Worm (Caenorhabditis elegans) whole organism, L2 larva: ENCODE measurements around the gene R02E4.3.

Experiments used
- F13H6.1 ChIP-seq: sonication (generic microtip); optimal IDR thresholded peaks from 2 replicates; lab custom pipeline; 2016; ENCODE audit warnings: missing genetic modification characterization, missing compliant biosample characterization
- Y55F3AM.14 ChIP-seq: fragments of 200-800 bp; sonication (Bioruptor generic); optimal IDR thresholded peaks from 2 replicates; lab custom pipeline; 2018; ENCODE audit warnings: mild to moderate bottlenecking, missing genetic modification characterization, missing compliant biosample characterization
- ZK546.5 ChIP-seq: sonication (generic microtip); optimal IDR thresholded peaks from 2 replicates; lab custom pipeline; 2017; ENCODE audit warnings: missing biosample characterization, missing genetic modification characterization
- alr-1 ChIP-seq: fragments of 150-350 bp; optimal IDR thresholded peaks from 2 replicates; lab custom pipeline; 2014; ENCODE audit warnings: missing biosample characterization, missing genetic modification characterization
- blmp-1 ChIP-seq: sonication (generic microtip); optimal IDR thresholded peaks from 2 replicates; lab custom pipeline; 2017; ENCODE audit warnings: missing genetic modification characterization, mild to moderate bottlenecking, missing compliant biosample characterization, antibody characterized with exemption, moderate library complexity; ENCODE audit not compliant: insufficient read depth
- ceh-16 ChIP-seq: fragments of 150-350 bp; optimal IDR thresholded peaks from 2 replicates; lab custom pipeline; 2014; ENCODE audit warnings: missing biosample characterization, missing genetic modification characterization
- crh-2 ChIP-seq: sonication (generic microtip); optimal IDR thresholded peaks from 2 replicates; lab custom pipeline; 2017; ENCODE audit warnings: missing biosample characterization, missing genetic modification characterization
- dmd-4 ChIP-seq: sonication (generic microtip); optimal IDR thresholded peaks from 2 replicates; lab custom pipeline; 2017; ENCODE audit warnings: missing biosample characterization, missing genetic modification characterization
- egl-27 ChIP-seq: sonication (generic microtip); optimal IDR thresholded peaks from 3 replicates; lab custom pipeline; 2017; ENCODE audit warnings: missing biosample characterization, missing genetic modification reagents, missing genetic modification characterization
- fos-1 ChIP-seq: fragments of 150-350 bp; optimal IDR thresholded peaks from 2 replicates; lab custom pipeline; 2014; ENCODE audit warnings: missing biosample characterization, missing genetic modification characterization
- gmeb-1 ChIP-seq: fragments of 150-350 bp; optimal IDR thresholded peaks from 2 replicates; lab custom pipeline; 2014; ENCODE audit warnings: missing biosample characterization, missing genetic modification characterization
- lin-11 ChIP-seq: fragments of 150-350 bp; sonication (generic microtip); optimal IDR thresholded peaks from 2 replicates; lab custom pipeline; 2014; ENCODE audit warnings: missing biosample characterization, missing genetic modification characterization, inconsistent platforms, mixed read lengths
- lin-13 ChIP-seq: fragments of 150-350 bp; optimal IDR thresholded peaks from 2 replicates; lab custom pipeline; 2014; ENCODE audit warnings: missing biosample characterization, missing genetic modification reagents, missing genetic modification characterization
- lin-39 ChIP-seq: fragments of 150-350 bp; optimal IDR thresholded peaks from 2 replicates; lab custom pipeline; 2014; ENCODE audit warnings: missing biosample characterization, missing genetic modification reagents, missing genetic modification characterization
- lsy-2 ChIP-seq, 2 experiments: fragments of 150-350 bp in 1 of 2; sonication (generic microtip) in 1 of 2; optimal IDR thresholded peaks; 2 replicates each; lab custom pipeline; 2014 to 2017; ENCODE audit warnings: missing biosample characterization in 2 of 2, missing genetic modification characterization in 2 of 2
- mdl-1 ChIP-seq, 2 experiments: fragments of 150-350 bp in 1 of 2; sonication (generic microtip) in 1 of 2; optimal IDR thresholded peaks; 2 replicates each; lab custom pipeline; 2017; ENCODE audit warnings: missing biosample characterization in 2 of 2, missing genetic modification characterization in 2 of 2
- nhr-11 ChIP-seq: fragments of 150-350 bp; optimal IDR thresholded peaks from 2 replicates; lab custom pipeline; 2014; ENCODE audit warnings: missing biosample characterization, missing genetic modification characterization
- nhr-12 ChIP-seq: fragments of 150-350 bp; optimal IDR thresholded peaks from 2 replicates; lab custom pipeline; 2014; ENCODE audit warnings: missing biosample characterization, missing genetic modification characterization
- nhr-129 ChIP-seq: fragments of 150-350 bp; optimal IDR thresholded peaks from 2 replicates; lab custom pipeline; 2014; ENCODE audit warnings: missing biosample characterization, missing genetic modification characterization
- nhr-21 ChIP-seq: fragments of 150-350 bp; optimal IDR thresholded peaks from 2 replicates; lab custom pipeline; 2014; ENCODE audit warnings: missing biosample characterization, missing genetic modification characterization
- nhr-23 ChIP-seq: fragments of 150-350 bp; optimal IDR thresholded peaks from 2 replicates; lab custom pipeline; 2014; ENCODE audit warnings: missing biosample characterization, missing genetic modification reagents, missing genetic modification characterization
- nhr-25 ChIP-seq: fragments of 150-350 bp; sonication (generic microtip); optimal IDR thresholded peaks from 3 replicates; lab custom pipeline; 2014; ENCODE audit warnings: missing biosample characterization, missing genetic modification characterization
- nhr-6 ChIP-seq: fragments of 150-350 bp; optimal IDR thresholded peaks from 2 replicates; lab custom pipeline; 2014; ENCODE audit warnings: missing biosample characterization, missing genetic modification characterization
- nhr-77 ChIP-seq: fragments of 150-350 bp; optimal IDR thresholded peaks from 2 replicates; lab custom pipeline; 2014; ENCODE audit warnings: missing biosample characterization, missing genetic modification characterization
- peb-1 ChIP-seq: fragments of 150-350 bp; optimal IDR thresholded peaks from 2 replicates; lab custom pipeline; 2014; ENCODE audit warnings: missing biosample characterization, missing genetic modification characterization
- skn-1 ChIP-seq: sonication (generic microtip); optimal IDR thresholded peaks from 2 replicates; lab custom pipeline; 2017; ENCODE audit warnings: missing biosample characterization, missing genetic modification characterization
- sma-3 ChIP-seq: sonication (generic microtip); optimal IDR thresholded peaks from 2 replicates; lab custom pipeline; 2016; ENCODE audit warnings: missing genetic modification reagents, missing genetic modification characterization, missing compliant biosample characterization
- sma-9 ChIP-seq, 2 experiments: fragments of 150-350 bp in 1 of 2; sonication (generic microtip) in 1 of 2; optimal IDR thresholded peaks; 2 replicates each; lab custom pipeline; 2014 to 2016; ENCODE audit warnings: missing genetic modification characterization in 2 of 2, mild to moderate bottlenecking in 1 of 2, missing biosample characterization in 1 of 2, missing compliant biosample characterization in 1 of 2, missing genetic modification reagents in 1 of 2, moderate library complexity in 1 of 2
- snpc-4 ChIP-seq: fragments of 150-350 bp; optimal IDR thresholded peaks from 2 replicates; lab custom pipeline; 2014; ENCODE audit warnings: missing biosample characterization, missing genetic modification characterization
- unc-55 ChIP-seq: fragments of 150-350 bp; sonication (generic microtip); optimal IDR thresholded peaks from 3 replicates; lab custom pipeline; 2014; ENCODE audit warnings: missing biosample characterization, missing genetic modification reagents, missing genetic modification characterization
- unc-62 ChIP-seq: fragments of 150-350 bp; optimal IDR thresholded peaks from 2 replicates; lab custom pipeline; 2014; ENCODE audit warnings: missing biosample characterization, missing genetic modification reagents, missing genetic modification characterization
- zag-1 ChIP-seq: fragments of 150-350 bp; optimal IDR thresholded peaks from 2 replicates; lab custom pipeline; 2014; ENCODE audit warnings: missing biosample characterization, missing genetic modification characterization
- ztf-1 ChIP-seq: fragments of 200-800 bp; sonication (Bioruptor generic); conservative IDR thresholded peaks from 2 replicates; pipeline ENCODE4 v1.3.6; 2022; ENCODE audit warnings: missing genetic modification characterization, missing compliant biosample characterization
- ztf-11 ChIP-seq: sonication (generic microtip); optimal IDR thresholded peaks from 2 replicates; lab custom pipeline; 2017; ENCODE audit warnings: missing biosample characterization, missing genetic modification characterization
- ztf-4 ChIP-seq: fragments of 150-350 bp; optimal IDR thresholded peaks from 2 replicates; lab custom pipeline; 2014; ENCODE audit warnings: missing biosample characterization, missing genetic modification characterization

The R02E4.3 gene

DNA sequence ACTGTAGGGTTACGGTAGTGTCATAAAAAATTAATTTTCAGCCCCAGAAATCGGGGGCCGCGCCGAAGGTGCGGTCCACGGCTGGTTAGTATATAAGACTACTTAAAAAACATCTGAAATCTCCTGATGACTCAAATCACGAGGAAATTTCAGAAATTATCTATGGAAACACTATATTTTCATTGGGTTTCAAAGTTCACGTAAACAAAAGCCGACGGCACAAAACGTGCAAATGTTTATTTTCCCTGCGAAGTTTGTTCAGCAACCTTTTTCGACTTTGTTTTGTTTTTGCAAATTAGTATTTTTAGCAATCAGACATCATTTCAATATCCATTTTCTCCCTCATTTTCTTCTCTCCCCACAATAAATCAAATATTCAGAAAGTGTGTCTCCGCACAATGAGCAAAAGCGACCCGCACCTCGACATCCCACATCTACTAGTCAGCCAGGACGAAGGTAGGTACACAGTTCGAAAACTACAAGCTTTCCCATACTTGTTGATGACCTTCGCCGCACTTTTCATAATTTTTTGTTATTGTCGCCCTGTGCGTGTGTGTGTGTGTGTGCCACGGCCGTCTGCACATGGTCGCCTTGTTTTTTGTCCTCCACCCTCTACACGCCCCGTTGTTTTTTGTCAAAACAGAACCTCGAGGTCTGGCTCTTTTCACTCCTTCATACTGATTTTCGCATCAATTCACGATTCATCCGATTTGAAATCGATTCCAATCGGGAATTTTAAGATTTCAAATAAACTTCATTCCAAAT lies 34.8 kb upstream of the R02E4.3 start:
- no peak for TF ChIP-seq lin-39 (tag; lab: Kevin White, UChicago)
- no peak for TF ChIP-seq ceh-16 (tag; lab: Kevin White, UChicago)
- TF ChIP-seq peb-1 (tag; lab: Kevin White, UChicago) = no peak
- TF ChIP-seq snpc-4 (tag; lab: Kevin White, UChicago) = no peak
- TF ChIP-seq nhr-77 (tag; lab: Kevin White, UChicago) = no peak
- peak; percentile 41 for TF ChIP-seq nhr-129 (tag; lab: Kevin White, UChicago)
- TF ChIP-seq egl-27 (tag; lab: Kevin White, UChicago) = no peak
- TF ChIP-seq gmeb-1 = no peak

DNA sequence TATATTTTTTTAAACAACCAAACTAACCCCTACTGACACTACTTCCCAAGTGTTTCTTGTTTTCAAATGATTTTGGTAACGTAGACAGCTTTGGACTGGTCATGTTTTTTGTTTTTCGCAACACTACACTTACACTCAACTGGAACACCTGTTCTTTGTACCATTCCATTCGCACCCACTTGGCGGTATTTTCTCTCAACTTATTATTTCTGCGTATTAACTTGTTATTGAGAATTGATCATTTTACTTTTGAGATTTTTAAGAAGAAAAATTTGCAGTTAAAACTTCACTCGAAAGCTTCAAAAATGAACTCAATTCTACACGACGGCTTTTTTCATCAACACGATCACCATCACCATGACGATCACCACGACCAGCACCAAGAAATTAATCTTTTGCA lies 32.9 kb upstream of the R02E4.3 start, which contains the start of gene ZK470.2:
Gene ZK470.2, plus strand, starts transcription at position 301 of the 400 bp plus-strand sequence.
- TF ChIP-seq mdl-1 (tag; optimal IDR thresholded peaks at IDR 0.05; lab: Kevin White, UChicago) (no peak), ZK546.5 (no peak), ztf-1 (GFP tag; lab: Robert Waterston, UW) (no peak), nhr-129 (tag; lab: Kevin White, UChicago) (no peak), nhr-25 (no peak), ztf-4 (tag; lab: Kevin White, UChicago) (no peak), dmd-4 (tag; lab: Kevin White, UChicago) (no peak), lin-13 (GFP tag; lab: Kevin White, UChicago) (no peak)

DNA sequence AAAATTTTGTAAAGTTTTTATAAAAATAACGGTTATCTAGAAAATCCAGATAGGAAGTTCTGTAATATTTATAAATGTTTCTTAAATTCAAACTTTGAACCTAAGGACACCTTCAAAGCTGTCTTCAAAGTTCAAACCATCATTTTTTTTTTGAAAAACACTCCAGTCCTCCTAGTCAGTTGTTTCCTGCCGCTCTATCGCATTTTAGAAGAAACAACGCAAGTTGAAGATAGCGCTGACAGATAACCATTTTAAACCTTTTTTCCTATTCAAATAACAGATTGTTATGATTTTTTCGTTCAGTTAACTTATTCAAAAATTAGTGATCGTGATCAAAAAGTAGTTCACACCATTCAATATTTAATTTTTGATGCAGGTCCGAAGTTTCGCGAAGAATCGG lies 31.5 kb upstream of the R02E4.3 start:
- peak; percentile 41 for TF ChIP-seq crh-2
- TF ChIP-seq fos-1 (tag; lab: Kevin White, UChicago) = peak; percentile 6
- no peak for TF ChIP-seq peb-1 (tag; lab: Kevin White, UChicago)

DNA sequence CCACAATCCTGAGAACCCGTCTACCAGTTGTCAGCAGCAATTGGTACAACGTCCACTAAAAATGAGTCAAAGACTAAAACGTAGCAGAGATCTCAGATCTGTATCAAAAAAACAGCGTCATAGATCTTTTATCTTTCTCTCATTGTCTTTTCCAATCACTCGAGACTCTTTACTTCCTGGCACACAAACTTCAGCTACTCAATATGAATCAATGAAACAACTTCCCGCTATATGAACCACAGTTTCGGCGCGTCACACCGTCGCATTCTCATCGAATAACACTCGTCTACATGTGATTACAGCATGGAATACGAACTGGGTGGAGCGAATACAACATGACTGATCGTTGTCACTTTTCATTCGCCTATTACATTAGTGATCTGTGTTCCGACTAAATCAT lies 30.3 kb upstream of the R02E4.3 start:
- TF ChIP-seq sma-3 (peak; percentile 86), ztf-4 (tag; lab: Kevin White, UChicago) (peak; percentile 33), sma-9 (GFP tag; optimal IDR thresholded peaks at IDR 0.05; lab: Kevin White, UChicago) (peak; percentile 94), sma-9 (tag; optimal IDR thresholded peaks at IDR 0.05; lab: Kevin White, UChicago) (no peak), ztf-11 (no peak), unc-55 (no peak), unc-62 (GFP tag; lab: Kevin White, UChicago) (no peak), nhr-129 (tag; lab: Kevin White, UChicago) (peak; percentile 77), lin-11 (tag; lab: Kevin White, UChicago) (no peak), nhr-23 (tag; lab: Kevin White, UChicago) (no peak), snpc-4 (tag; lab: Kevin White, UChicago) (no peak), alr-1 (tag; lab: Kevin White, UChicago) (no peak), ceh-16 (tag; lab: Kevin White, UChicago) (no peak), F13H6.1 (tag; lab: Kevin White, UChicago) (peak; percentile 61), nhr-6 (tag; lab: Kevin White, UChicago) (peak; percentile 6), egl-27 (tag; lab: Kevin White, UChicago) (peak; percentile 53), nhr-11 (tag; lab: Kevin White, UChicago) (no peak), nhr-77 (tag; lab: Kevin White, UChicago) (no peak), Y55F3AM.14 (GFP tag; lab: Kevin White, UChicago) (peak; percentile 33), zag-1 (no peak), crh-2 (peak; percentile 59), nhr-21 (tag; lab: Kevin White, UChicago) (peak; percentile 93), ztf-1 (GFP tag; lab: Robert Waterston, UW) (no peak), nhr-25 (peak; percentile 88), lsy-2 (tag; optimal IDR thresholded peaks at IDR 0.05; lab: Kevin White, UChicago) (peak in 1 of 2 experiments; percentile 52), fos-1 (tag; lab: Kevin White, UChicago) (no peak), blmp-1 (peak; percentile 95), skn-1 (tag; lab: Kevin White, UChicago) (no peak), nhr-12 (tag; lab: Kevin White, UChicago) (no peak), mdl-1 (tag; optimal IDR thresholded peaks at IDR 0.05; lab: Kevin White, UChicago) (no peak), gmeb-1 (no peak)
